Worm (Caenorhabditis elegans) whole organism, late embryonic: ENCODE data around the gene F38H4.6.

ENCODE experiments used
- C38D4.7 ChIP-seq: fragments of 200-800 bp; sonication (Bioruptor generic); optimal IDR thresholded peaks from 2 replicates; lab custom pipeline; 2018; ENCODE audit warnings: mild to moderate bottlenecking, missing genetic modification characterization, moderate library complexity, missing compliant biosample characterization
- K02D7.2 ChIP-seq: sonication (generic microtip); optimal IDR thresholded peaks from 2 replicates; lab custom pipeline; 2017; ENCODE audit warnings: mild to moderate bottlenecking, missing genetic modification characterization, missing compliant biosample characterization
- K09A11.1 ChIP-seq: sonication (generic microtip); optimal IDR thresholded peaks from 2 replicates; lab custom pipeline; 2017; ENCODE audit warnings: antibody characterized with exemption, mild to moderate bottlenecking, missing genetic modification characterization, missing compliant biosample characterization; ENCODE audit not compliant: insufficient read depth
- ahr-1 ChIP-seq: sonication (generic microtip); optimal IDR thresholded peaks from 2 replicates; lab custom pipeline; 2016; ENCODE audit warnings: missing genetic modification characterization, missing compliant biosample characterization
- ama-1 ChIP-seq: fragments of 150-350 bp; optimal IDR thresholded peaks from 2 replicates; lab custom pipeline; 2014
- ceh-14 ChIP-seq: sonication (generic microtip); optimal IDR thresholded peaks from 2 replicates; lab custom pipeline; 2016; ENCODE audit warnings: missing genotype, missing genetic modification characterization, missing compliant biosample characterization
- ceh-18 ChIP-seq: sonication (generic microtip); optimal IDR thresholded peaks from 2 replicates; lab custom pipeline; 2016; ENCODE audit warnings: missing genetic modification characterization, missing compliant biosample characterization
- ceh-19 ChIP-seq: fragments of 200-800 bp; sonication (Bioruptor generic); optimal IDR thresholded peaks from 2 replicates; lab custom pipeline; 2018; ENCODE audit warnings: mild to moderate bottlenecking, missing genetic modification characterization, missing compliant biosample characterization
- ceh-24 ChIP-seq: sonication (generic microtip); optimal IDR thresholded peaks from 2 replicates; lab custom pipeline; 2016; ENCODE audit warnings: mild to moderate bottlenecking, missing genetic modification characterization, missing compliant biosample characterization
- ceh-30 ChIP-seq: fragments of 150-350 bp; optimal IDR thresholded peaks from 2 replicates; lab custom pipeline; 2014; ENCODE audit warnings: missing biosample characterization, missing genetic modification characterization
- ceh-34 ChIP-seq: sonication (generic microtip); optimal IDR thresholded peaks from 2 replicates; lab custom pipeline; 2016; ENCODE audit warnings: mild to moderate bottlenecking, missing genetic modification characterization, missing compliant biosample characterization
- ceh-45 ChIP-seq: fragments of 200-800 bp; sonication (Bioruptor generic); IDR thresholded peaks from 2 replicates; pipeline ENCODE4 v1.3.6; 2022; ENCODE audit warnings: missing genetic modification reagents, missing genetic modification characterization, missing compliant biosample characterization
- ceh-9 ChIP-seq: sonication (generic microtip); optimal IDR thresholded peaks from 2 replicates; lab custom pipeline; 2016; ENCODE audit warnings: mild to moderate bottlenecking, missing genetic modification characterization, inconsistent platforms, missing compliant biosample characterization
- dve-1 ChIP-seq: sonication (generic microtip); optimal IDR thresholded peaks from 2 replicates; lab custom pipeline; 2017; ENCODE audit warnings: antibody characterized with exemption, mild to moderate bottlenecking, missing genetic modification characterization, missing compliant biosample characterization
- elt-2 ChIP-seq: sonication (generic microtip); optimal IDR thresholded peaks from 2 replicates; lab custom pipeline; 2016; ENCODE audit warnings: missing genetic modification reagents, missing genetic modification characterization, missing compliant biosample characterization
- elt-4 ChIP-seq: sonication (generic microtip); optimal IDR thresholded peaks from 2 replicates; lab custom pipeline; 2016; ENCODE audit warnings: missing genetic modification characterization, missing compliant biosample characterization
- ets-4 ChIP-seq: sonication (generic microtip); optimal IDR thresholded peaks from 2 replicates; lab custom pipeline; 2016; ENCODE audit warnings: missing genetic modification characterization, missing compliant biosample characterization
- fkh-10 ChIP-seq: fragments of 150-350 bp; optimal IDR thresholded peaks from 2 replicates; lab custom pipeline; 2014; ENCODE audit warnings: missing biosample characterization, missing genetic modification reagents, missing genetic modification characterization
- fkh-6 ChIP-seq: sonication (generic microtip); optimal IDR thresholded peaks from 2 replicates; lab custom pipeline; 2016; ENCODE audit warnings: missing genetic modification characterization, missing compliant biosample characterization
- gmeb-2 ChIP-seq: sonication (generic microtip); optimal IDR thresholded peaks from 2 replicates; lab custom pipeline; 2016; ENCODE audit warnings: missing genetic modification characterization, inconsistent platforms, missing compliant biosample characterization
- hlh-13 ChIP-seq: fragments of 200-800 bp; sonication (Bioruptor generic); optimal IDR thresholded peaks from 2 replicates; lab custom pipeline; 2018; ENCODE audit warnings: mild to moderate bottlenecking, missing genetic modification characterization, missing compliant biosample characterization
- hlh-15 ChIP-seq: sonication (generic microtip); optimal IDR thresholded peaks from 2 replicates; lab custom pipeline; 2016; ENCODE audit warnings: missing genetic modification characterization, missing compliant biosample characterization
- hlh-6 ChIP-seq: sonication (generic microtip); optimal IDR thresholded peaks from 2 replicates; lab custom pipeline; 2016; ENCODE audit warnings: missing genotype, missing genetic modification characterization, missing compliant biosample characterization
- lin-11 ChIP-seq: fragments of 200-800 bp; sonication (Bioruptor generic); optimal IDR thresholded peaks from 2 replicates; lab custom pipeline; 2018; ENCODE audit warnings: mild to moderate bottlenecking, missing genetic modification characterization, missing compliant biosample characterization
- mec-3 ChIP-seq: sonication (generic microtip); optimal IDR thresholded peaks from 2 replicates; lab custom pipeline; 2016; ENCODE audit warnings: borderline replicate concordance, missing genetic modification characterization, missing compliant biosample characterization
- nfya-1 ChIP-seq: sonication (generic microtip); optimal IDR thresholded peaks from 2 replicates; lab custom pipeline; 2017; ENCODE audit warnings: missing genetic modification characterization, mild to moderate bottlenecking, missing compliant biosample characterization, antibody characterized with exemption, moderate library complexity
- nhr-232 ChIP-seq: sonication (generic microtip); optimal IDR thresholded peaks from 2 replicates; lab custom pipeline; 2016; ENCODE audit warnings: missing genetic modification characterization, missing compliant biosample characterization
- pag-3 ChIP-seq: sonication (generic microtip); optimal IDR thresholded peaks from 2 replicates; lab custom pipeline; 2016; ENCODE audit warnings: missing compliant biosample characterization, missing genetic modification characterization, borderline replicate concordance
- pax-1 ChIP-seq: fragments of 150-350 bp; optimal IDR thresholded peaks from 2 replicates; lab custom pipeline; 2014; ENCODE audit warnings: missing biosample characterization, missing genetic modification characterization
- pqm-1 ChIP-seq: sonication (generic microtip); optimal IDR thresholded peaks from 2 replicates; lab custom pipeline; 2016; ENCODE audit warnings: missing genetic modification characterization, missing compliant biosample characterization
- pros-1 ChIP-seq: fragments of 150-350 bp; optimal IDR thresholded peaks from 2 replicates; lab custom pipeline; 2014; ENCODE audit warnings: missing biosample characterization, missing genetic modification reagents, missing genetic modification characterization
- sox-4 ChIP-seq: sonication (generic microtip); optimal IDR thresholded peaks from 2 replicates; lab custom pipeline; 2017; ENCODE audit warnings: mild to moderate bottlenecking, missing genetic modification characterization, inconsistent platforms, missing compliant biosample characterization
- tbx-2 ChIP-seq: sonication (generic microtip); optimal IDR thresholded peaks from 2 replicates; lab custom pipeline; 2016; ENCODE audit warnings: missing genetic modification characterization, missing compliant biosample characterization
- tbx-7 ChIP-seq: sonication (generic microtip); optimal IDR thresholded peaks from 2 replicates; lab custom pipeline; 2016; ENCODE audit warnings: missing genotype, missing genetic modification characterization, missing compliant biosample characterization
- ttx-3 ChIP-seq: sonication (generic microtip); optimal IDR thresholded peaks from 2 replicates; lab custom pipeline; 2016; ENCODE audit warnings: missing genetic modification reagents, missing genetic modification characterization, missing compliant biosample characterization
- unc-55 ChIP-seq: sonication (generic microtip); optimal IDR thresholded peaks from 2 replicates; lab custom pipeline; 2017; ENCODE audit warnings: missing biosample characterization, missing genetic modification reagents, missing genetic modification characterization

The F38H4.6 gene

ce11 chrIV:11847771-11848312 lies at the start of gene F38H4.6, which contains the start of gene F38H4.4:
Gene F38H4.6, minus strand, starts transcription at chrIV:11847871.
Gene F38H4.4, plus strand, starts transcription at chrIV:11848262.
- no peak for TF ChIP-seq ttx-3
- TF ChIP-seq ceh-9 (tag; lab: Kevin White, UChicago) = no peak
- no peak for TF ChIP-seq unc-55
- TF ChIP-seq ceh-45 (GFP tag; lab: Robert Waterston, UW) = no peak
- TF ChIP-seq fkh-10 (GFP tag; lab: Kevin White, UChicago) = no peak
- TF ChIP-seq hlh-6 (tag; lab: Kevin White, UChicago) = no peak
- TF ChIP-seq ahr-1 (tag; lab: Kevin White, UChicago) = no peak
- no peak for TF ChIP-seq hlh-15 (tag; lab: Kevin White, UChicago)
- TF ChIP-seq ceh-24 (tag; lab: Kevin White, UChicago) = no peak
- no peak for TF ChIP-seq K09A11.1 (tag; lab: Kevin White, UChicago)
- TF ChIP-seq dve-1 (tag; lab: Kevin White, UChicago) = no peak
- no peak for TF ChIP-seq pros-1 (tag; lab: Kevin White, UChicago)
- TF ChIP-seq mec-3 = no peak
- no peak for TF ChIP-seq ets-4
- no peak for TF ChIP-seq pax-1
- no peak for TF ChIP-seq K02D7.2 (tag; lab: Kevin White, UChicago)
- no peak for TF ChIP-seq sox-4 (tag; lab: Kevin White, UChicago)
- TF ChIP-seq ceh-34 (tag; lab: Kevin White, UChicago) = no peak
- TF ChIP-seq, all 69 proteins: peak for 0

- TF ChIP-seq ceh-45 (GFP tag; lab: Robert Waterston, UW) (no peak), hlh-13 (GFP tag; lab: Kevin White, UChicago) (no peak)
Measured at ce11 chrIV:11893336-11893735, 45.7 kb upstream of the F38H4.6 start.

ce11 chrIV:11892545-11892944 lies 44.9 kb upstream of the F38H4.6 start:
- TF ChIP-seq sox-4 (tag; lab: Kevin White, UChicago) = no peak
- no peak for TF ChIP-seq nfya-1 (tag; lab: Kevin White, UChicago)
- TF ChIP-seq tbx-2 = no peak
- TF ChIP-seq ama-1 (lab: Kevin White, UChicago) = no peak
- TF ChIP-seq ceh-34 (tag; lab: Kevin White, UChicago) = no peak
- TF ChIP-seq elt-2 = no peak
- no peak for TF ChIP-seq C38D4.7 (GFP tag; lab: Kevin White, UChicago)
- no peak for TF ChIP-seq nhr-232 (tag; lab: Kevin White, UChicago)
- no peak for TF ChIP-seq pag-3
- TF ChIP-seq tbx-7 = no peak
- TF ChIP-seq ceh-14 (tag; lab: Kevin White, UChicago) = no peak
- TF ChIP-seq fkh-6 (tag; lab: Kevin White, UChicago) = no peak
- TF ChIP-seq ceh-18 (tag; lab: Kevin White, UChicago) = no peak

- no peak for TF ChIP-seq mec-3
- TF ChIP-seq elt-4 (tag; lab: Kevin White, UChicago) = no peak
- no peak for TF ChIP-seq gmeb-2 (tag; lab: Kevin White, UChicago)
- no peak for TF ChIP-seq pqm-1
- TF ChIP-seq K09A11.1 (tag; lab: Kevin White, UChicago) = no peak
- no peak for TF ChIP-seq ceh-19 (GFP tag; lab: Kevin White, UChicago)
Measured at ce11 chrIV:11885313-11885712, 37.6 kb upstream of the F38H4.6 start, which contains the start of gene let-653. Gene let-653, plus strand, starts transcription at chrIV:11885613.

ce11 chrIV:11883478-11883877 lies 35.8 kb upstream of the F38H4.6 start:
- TF ChIP-seq ceh-34 (tag; lab: Kevin White, UChicago) (no peak), hlh-6 (tag; lab: Kevin White, UChicago) (no peak), ceh-30 (tag; lab: Kevin White, UChicago) (no peak), lin-11 (tag; lab: Kevin White, UChicago) (no peak)
